Worm (Caenorhabditis elegans): ENCODE results near the gene F08G2.5.
A peak's percentile ranks its signal among the peaks of the same experiment; 100 is the strongest.

F08G2.5 gene

ce11 chrII:13834380-13835194 is 1.2 kb upstream of the F08G2.5 start (continued):
- TF ChIP-seq ceh-91 (GFP tag; IDR thresholded peaks at IDR 0.05) = 0 out of 2 replicates have a peak, but pooled peaks have one; percentile 34
- TF ChIP-seq aptf-3 (GFP tag; IDR thresholded peaks at IDR 0.05) = 0 out of 2 replicates have a peak, but pooled peaks have one; percentile 32
- peak; percentile 39 for TF ChIP-seq ztf-18 (tag; optimal IDR thresholded peaks at IDR 0.05)
- peak; percentile 90 for TF ChIP-seq mcd-1 (GFP tag; IDR thresholded peaks at IDR 0.05)
- 0 out of 2 replicates have a peak, but pooled peaks have one; percentile 69 for TF ChIP-seq cebp-2 (GFP tag; IDR thresholded peaks at IDR 0.05)
- peak; percentile 84 for TF ChIP-seq cebp-1 (GFP tag; IDR thresholded peaks at IDR 0.05)
- TF ChIP-seq cebp-1 (tag; optimal IDR thresholded peaks at IDR 0.05) = peak; percentile 90
- no peak for TF ChIP-seq xnd-1 (tag; optimal IDR thresholded peaks at IDR 0.05)
- no peak for TF ChIP-seq efl-1 (GFP tag; optimal IDR thresholded peaks at IDR 0.05)
- TF ChIP-seq nhr-27 (tag; optimal IDR thresholded peaks at IDR 0.05) = no peak
- TF ChIP-seq sdz-38 (tag; optimal IDR thresholded peaks at IDR 0.05) = no peak
- no peak for TF ChIP-seq tbx-9 (tag; optimal IDR thresholded peaks at IDR 0.05; ENCODE audit: borderline replicate concordance)

ce11 chrII:13830255-13830654 is 3.2 kb downstream of the F08G2.5 start, which contains the start of gene F08G2.4:
F08G2.4 (plus strand) TSS chrII:13830602.
- TF ChIP-seq nhr-179 (tag; optimal IDR thresholded peaks at IDR 0.05) (no peak), snpc-4 (GFP tag; optimal IDR thresholded peaks at IDR 0.05) (no peak), snpc-4 (tag; optimal IDR thresholded peaks at IDR 0.05) (peak in 2 of 4 experiments; percentile 41 to 69), egrh-3 (GFP tag; IDR thresholded peaks at IDR 0.05) (no peak), rcor-1 (GFP tag; IDR thresholded peaks at IDR 0.05) (no peak), ceh-91 (GFP tag; IDR thresholded peaks at IDR 0.05) (no peak), mes-4 (tag; optimal IDR thresholded peaks at IDR 0.05) (no peak), ekl-4 (GFP tag; IDR thresholded peaks at IDR 0.05) (no peak), hsf-1 (GFP tag; IDR thresholded peaks at IDR 0.05) (no peak), Y79H2A.3 (GFP tag; conservative IDR thresholded peaks at IDR 0.05) (no peak), madf-8 (GFP tag; conservative IDR thresholded peaks at IDR 0.05) (no peak), snpc-1.1 (tag; optimal IDR thresholded peaks at IDR 0.05; ENCODE audit: insufficient read depth) (peak; percentile 63), hlh-12 (tag; optimal IDR thresholded peaks at IDR 0.05) (no peak), snpc-1.3 (tag; optimal IDR thresholded peaks at IDR 0.05; ENCODE audit: insufficient read depth) (no peak), ets-4 (GFP tag; optimal IDR thresholded peaks at IDR 0.05) (no peak), cebp-1 (GFP tag; IDR thresholded peaks at IDR 0.05) (no peak), cebp-1 (tag; optimal IDR thresholded peaks at IDR 0.05) (no peak)

- TF ChIP-seq tlf-1 (GFP tag; optimal IDR thresholded peaks at IDR 0.05) (peak; percentile 13), nfyb-1 (GFP tag; IDR thresholded peaks at IDR 0.05) (0 out of 2 replicates have a peak, but pooled peaks have one; percentile 59), xnd-1 (tag; optimal IDR thresholded peaks at IDR 0.05) (peak; percentile 42), egrh-3 (GFP tag; IDR thresholded peaks at IDR 0.05) (0 out of 2 replicates have a peak, but pooled peaks have one; percentile 22), F52B5.7 (tag; optimal IDR thresholded peaks at IDR 0.05) (peak; percentile 63), lin-26 (GFP tag; IDR thresholded peaks at IDR 0.05) (peak; percentile 88), lsl-1 (GFP tag; optimal IDR thresholded peaks at IDR 0.05) (peak; percentile 69), athp-1 (tag; optimal IDR thresholded peaks at IDR 0.05) (peak; percentile 28), snpc-3.4 (tag; optimal IDR thresholded peaks at IDR 0.05) (peak; percentile 84), zfh-2 (GFP tag; conservative IDR thresholded peaks at IDR 0.05) (peak; percentile 69), ceh-100 (GFP tag; IDR thresholded peaks at IDR 0.05) (peak; percentile 72), nhr-80 (tag; optimal IDR thresholded peaks at IDR 0.05) (peak; percentile 46), lin-40 (tag; optimal IDR thresholded peaks at IDR 0.05) (peak; percentile 43), him-1 (tag; optimal IDR thresholded peaks at IDR 0.05) (peak; percentile 48), snpc-4 (GFP tag; optimal IDR thresholded peaks at IDR 0.05) (peak; percentile 92), snpc-4 (tag; optimal IDR thresholded peaks at IDR 0.05) (peak; percentile 90 to 98 (median 95)), D2030.7 (GFP tag; IDR thresholded peaks at IDR 0.05) (peak; percentile 97), hrde-1 (tag; optimal IDR thresholded peaks at IDR 0.05; ENCODE audit: borderline replicate concordance) (peak; percentile 47), ztf-28 (GFP tag; IDR thresholded peaks at IDR 0.05) (peak; percentile 89), ekl-4 (GFP tag; IDR thresholded peaks at IDR 0.05) (peak; percentile 55; the same call in 1 of the 2 replicates), mcd-1 (GFP tag; IDR thresholded peaks at IDR 0.05) (peak; percentile 64; the same call in 1 of the 2 replicates)
Observed at ce11 chrII:13829123-13829996, 4.1 kb downstream of the F08G2.5 start.
